Worm (Caenorhabditis elegans): ENCODE data around the gene sri-32.

DNA sequence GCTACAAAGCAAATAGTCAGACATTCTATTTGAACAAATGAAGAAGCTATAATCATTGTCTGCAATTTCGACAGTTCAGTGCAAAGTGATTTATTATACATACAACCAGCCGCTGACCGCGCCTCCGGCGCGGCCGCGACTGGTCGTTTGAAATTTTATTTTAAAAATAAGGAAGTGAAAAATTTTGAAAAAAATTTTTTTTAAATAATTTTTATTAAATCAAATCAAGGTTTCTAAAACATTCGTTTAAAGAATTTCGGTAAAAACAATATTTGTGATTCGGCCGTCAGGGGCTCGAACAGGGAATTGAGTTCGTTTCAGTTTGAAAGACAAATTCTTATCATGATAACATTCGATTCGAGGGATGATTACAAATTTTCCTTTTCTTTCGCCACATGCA, 17.9 kb upstream of the sri-32 start, which contains the start of gene Y27F2A.10:
- TF ChIP-seq unc-62 (GFP tag; optimal IDR thresholded peaks at IDR 0.05) (no peak), ztf-3 (GFP tag; optimal IDR thresholded peaks at IDR 0.05) (no peak), hlh-26 (GFP tag; conservative IDR thresholded peaks at IDR 0.05) (no peak), him-1 (tag; optimal IDR thresholded peaks at IDR 0.05) (no peak), attf-3 (GFP tag; conservative IDR thresholded peaks at IDR 0.05) (no peak), unc-130 (GFP tag; optimal IDR thresholded peaks at IDR 0.05) (no peak)

Measured in whole organism, young adult.